Fruit fly (Drosophila melanogaster) whole organism, wandering third instar larva: ENCODE measurements around the gene CG6028.

Source experiments
- Abd-B ChIP-seq: fragments of >200 bp; optimal IDR thresholded peaks from 2 replicates; lab custom pipeline; 2017; ENCODE audit warnings: missing biosample characterization, missing genetic modification characterization
- CG9705 ChIP-seq: fragments of 200-800 bp; sonication (Bioruptor generic); optimal IDR thresholded peaks from 2 replicates; lab custom pipeline; 2018; ENCODE audit warnings: missing biosample characterization, mild to moderate bottlenecking, missing genetic modification characterization
- Mio ChIP-seq: sonication (Bioruptor generic); optimal IDR thresholded peaks from 2 replicates; lab custom pipeline; 2016; ENCODE audit warnings: missing biosample characterization, missing genetic modification characterization
- OdsH ChIP-seq: fragments of 200-800 bp; sonication (Bioruptor generic); optimal IDR thresholded peaks from 2 replicates; lab custom pipeline; 2016; ENCODE audit warnings: missing biosample characterization, mild to moderate bottlenecking, missing genetic modification characterization
- Sp1 ChIP-seq: fragments of 200-800 bp; sonication (Bioruptor generic); optimal IDR thresholded peaks from 3 replicates; lab custom pipeline; 2019; ENCODE audit warnings: missing biosample characterization, mild to moderate bottlenecking, missing genetic modification characterization, moderate library complexity
- fru ChIP-seq: fragments of 200-800 bp; sonication (Bioruptor generic); optimal IDR thresholded peaks from 3 replicates; lab custom pipeline; 2016; ENCODE audit warnings: missing biosample characterization, mild to moderate bottlenecking, missing genetic modification characterization
- h ChIP-seq: fragments of 200-800 bp; sonication (Bioruptor generic); optimal IDR thresholded peaks from 3 replicates; lab custom pipeline; 2016; ENCODE audit warnings: missing biosample characterization, mild to moderate bottlenecking, missing genetic modification characterization
- lola ChIP-seq: fragments of >200 bp; optimal IDR thresholded peaks from 2 replicates; lab custom pipeline; 2017; ENCODE audit warnings: missing biosample characterization, missing genetic modification characterization
- rgr ChIP-seq: fragments of 200-800 bp; sonication (Bioruptor generic); optimal IDR thresholded peaks from 3 replicates; lab custom pipeline; 2016; ENCODE audit warnings: missing biosample characterization, mild to moderate bottlenecking, missing genetic modification characterization
- usp ChIP-seq: fragments of >200 bp; optimal IDR thresholded peaks from 2 replicates; lab custom pipeline; 2017; ENCODE audit warnings: missing biosample characterization, missing genetic modification characterization

dm6 chr3R:21987546-21987945 is 37.8 kb downstream of the CG6028 start:
- no peak for TF ChIP-seq Abd-B (GFP tag; lab: Kevin White, UChicago)
- no peak for TF ChIP-seq h (GFP tag; lab: Kevin White, UChicago)
- no peak for TF ChIP-seq Sp1 (GFP tag; lab: Kevin White, UChicago)
- no peak for TF ChIP-seq CG9705 (GFP tag; lab: Kevin White, UChicago)
- no peak for TF ChIP-seq OdsH
- no peak for TF ChIP-seq Mio (GFP tag; lab: Kevin White, UChicago)
- TF ChIP-seq usp (GFP tag; lab: Kevin White, UChicago), result no peak
- no peak for TF ChIP-seq lola (GFP tag; lab: Kevin White, UChicago)
- TF ChIP-seq fru (GFP tag; lab: Kevin White, UChicago), result no peak
- TF ChIP-seq rgr (GFP tag; lab: Kevin White, UChicago), result no peak
